Fruit fly (Drosophila melanogaster) whole organism, adult: ENCODE results near the gene Tektin-C.

ENCODE experiments used
- CG11617 ChIP-seq: fragments of 200-800 bp; sonication (Bioruptor generic); optimal IDR thresholded peaks from 2 replicates; lab custom pipeline; 2017; ENCODE audit warnings: mild to moderate bottlenecking, missing biosample characterization, missing genetic modification reagents, missing genetic modification characterization
- CG14711 ChIP-seq: fragments of 200-800 bp; sonication (Bioruptor generic); optimal IDR thresholded peaks from 2 replicates; lab custom pipeline; 2018; ENCODE audit warnings: missing biosample characterization, mild to moderate bottlenecking, missing genetic modification characterization, moderate library complexity
- CG33017 ChIP-seq: fragments of 200-800 bp; sonication (Bioruptor generic); optimal IDR thresholded peaks from 2 replicates; lab custom pipeline; 2018; ENCODE audit warnings: missing biosample characterization, mild to moderate bottlenecking, missing genetic modification characterization, moderate library complexity
- CG5204 ChIP-seq: fragments of 200-800 bp; sonication (Bioruptor generic); optimal IDR thresholded peaks from 2 replicates; lab custom pipeline; 2016; ENCODE audit warnings: missing biosample characterization, missing genetic modification characterization
- CG7045 ChIP-seq: fragments of 200-800 bp; sonication (Bioruptor generic); optimal IDR thresholded peaks from 2 replicates; lab custom pipeline; 2017; ENCODE audit warnings: missing biosample characterization, mild to moderate bottlenecking, missing genetic modification characterization
- CG7101 ChIP-seq: fragments of 200-800 bp; sonication (Bioruptor generic); optimal IDR thresholded peaks from 2 replicates; lab custom pipeline; 2018; ENCODE audit warnings: missing biosample characterization, mild to moderate bottlenecking, missing genetic modification characterization, moderate library complexity
- Crg-1 ChIP-seq: fragments of 200-800 bp; sonication (Bioruptor generic); optimal IDR thresholded peaks from 2 replicates; lab custom pipeline; 2016; ENCODE audit warnings: missing biosample characterization, missing genetic modification characterization
- Mnt ChIP-seq: fragments of 200-800 bp; sonication (Bioruptor generic); optimal IDR thresholded peaks from 2 replicates; lab custom pipeline; 2016; ENCODE audit warnings: missing biosample characterization, mild to moderate bottlenecking, missing genetic modification characterization
- bab1 ChIP-seq: fragments of 200-800 bp; sonication (Bioruptor generic); optimal IDR thresholded peaks from 3 replicates; lab custom pipeline; 2019; ENCODE audit warnings: missing biosample characterization, mild to moderate bottlenecking, missing genetic modification characterization, moderate library complexity
- cnc ChIP-seq, 2 experiments: fragments of >200 bp; optimal IDR thresholded peaks; 2 replicates each; lab custom pipeline; 2017
- kay ChIP-seq: fragments of 200-800 bp; sonication (Bioruptor generic); peaks from one replicate; lab custom pipeline; 2016; ENCODE audit warnings: missing biosample characterization, missing genetic modification characterization, borderline replicate concordance
- ovo ChIP-seq: fragments of 200-800 bp; sonication (Bioruptor generic); optimal IDR thresholded peaks from 2 replicates; lab custom pipeline; 2016; ENCODE audit warnings: missing biosample characterization, missing genetic modification characterization
- pad ChIP-seq: fragments of 200-800 bp; sonication (Bioruptor generic); optimal IDR thresholded peaks from 3 replicates; lab custom pipeline; 2017; ENCODE audit warnings: missing biosample characterization, missing genetic modification characterization, mild to moderate bottlenecking, moderate library complexity, missing genetic modification reagents
- toe ChIP-seq: fragments of 200-800 bp; sonication (Bioruptor generic); optimal IDR thresholded peaks from 2 replicates; lab custom pipeline; 2016; ENCODE audit warnings: missing biosample characterization, missing genetic modification characterization

- TF ChIP-seq CG11617 (GFP tag; lab: Kevin White, UChicago) (no peak), CG7101 (tag; lab: Kevin White, UChicago) (no peak), toe (GFP tag; lab: Kevin White, UChicago) (no peak), pad (no peak), cnc (optimal IDR thresholded peaks at IDR 0.05; lab: Kevin White, UChicago) (no peak), Crg-1 (GFP tag; lab: Kevin White, UChicago) (no peak), Mnt (GFP tag; lab: Kevin White, UChicago) (no peak), kay (no peak), CG7045 (GFP tag; lab: Kevin White, UChicago) (no peak), bab1 (GFP tag; lab: Kevin White, UChicago) (no peak), CG5204 (GFP tag; lab: Kevin White, UChicago) (no peak), ovo (GFP tag; lab: Kevin White, UChicago) (no peak), CG14711 (tag; lab: Kevin White, UChicago) (no peak), CG33017 (tag; lab: Kevin White, UChicago) (no peak)
These were observed 37.9 kb upstream of the Tektin-C start for dm6 chr3L:5834245-5834644.
